Worm (Caenorhabditis elegans): ENCODE measurements around the gene clhm-1.

Gene clhm-1

DNA sequence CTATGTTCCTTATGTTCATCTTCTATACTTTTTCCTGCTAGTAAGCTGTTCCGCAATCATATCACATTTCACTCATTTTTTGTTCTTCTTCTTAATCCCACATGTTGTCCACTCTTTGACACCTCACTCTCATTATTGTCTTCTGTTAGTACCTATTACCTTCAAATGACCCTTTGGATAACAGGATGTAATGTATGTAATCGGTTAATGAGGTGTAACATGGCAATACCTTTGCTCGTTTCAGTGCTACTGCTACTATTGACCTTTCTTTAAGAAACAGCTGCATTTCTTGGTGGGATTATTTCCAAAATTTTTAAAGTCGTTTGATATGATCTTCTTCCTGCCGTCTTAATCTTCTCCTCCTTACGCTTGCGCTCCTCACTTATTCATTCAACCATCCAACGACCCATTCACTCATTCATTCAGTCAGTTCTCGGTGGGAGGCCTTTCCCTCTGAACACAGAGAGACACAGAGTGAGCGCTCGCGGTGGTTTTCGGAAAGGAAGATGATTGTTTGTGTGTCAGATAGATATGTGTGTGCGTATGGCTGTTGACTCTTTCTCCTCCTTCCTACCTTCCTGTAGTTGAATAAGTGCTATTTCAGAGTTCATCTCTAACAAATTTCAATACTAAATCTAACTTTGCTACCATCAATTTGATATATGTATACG, 39.1 kb downstream of the clhm-1 start:
- TF ChIP-seq scrt-1 (GFP tag; IDR thresholded peaks at IDR 0.05) (no peak), ets-7 (tag; optimal IDR thresholded peaks at IDR 0.05) (peak; percentile 12), hmg-4 (GFP tag; optimal IDR thresholded peaks at IDR 0.05) (peak; percentile 77), ceh-36 (tag; optimal IDR thresholded peaks at IDR 0.05) (peak; percentile 83), sea-1 (GFP tag; conservative IDR thresholded peaks at IDR 0.05) (0 out of 2 replicates have a peak, but pooled peaks have one; percentile 44)

DNA sequence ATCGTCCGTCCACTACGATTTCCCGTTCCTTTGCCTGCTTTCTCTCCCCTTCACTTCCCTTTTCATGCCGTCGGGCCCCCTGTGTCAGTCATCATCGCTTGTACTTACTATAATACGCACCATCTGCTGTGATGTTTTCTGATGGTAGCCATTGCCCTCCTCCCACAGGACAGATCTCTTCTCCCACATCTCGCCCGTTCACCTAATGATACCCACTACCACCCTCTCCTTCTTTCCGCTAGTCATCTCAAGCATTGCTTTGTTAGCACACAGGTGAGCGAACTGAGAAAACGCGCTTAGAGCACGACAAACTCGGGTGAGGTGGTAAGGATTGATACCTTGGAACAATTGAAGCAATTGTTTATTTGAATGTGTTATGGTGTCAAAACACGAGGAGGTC, 39.9 kb downstream of the clhm-1 start:
- TF ChIP-seq hmg-4 (GFP tag; optimal IDR thresholded peaks at IDR 0.05) (peak; percentile 57), ama-1 (optimal IDR thresholded peaks at IDR 0.05) (no peak), ceh-36 (tag; optimal IDR thresholded peaks at IDR 0.05) (peak; percentile 40)

- TF ChIP-seq tbx-37 (GFP tag; conservative IDR thresholded peaks at IDR 0.05) (no peak), ceh-36 (tag; optimal IDR thresholded peaks at IDR 0.05) (peak; percentile 45), F13C5.2 (tag; optimal IDR thresholded peaks at IDR 0.05) (no peak)
These were observed 40.8 kb downstream of the clhm-1 start for ce11 chrII:6830012-6830411.

DNA sequence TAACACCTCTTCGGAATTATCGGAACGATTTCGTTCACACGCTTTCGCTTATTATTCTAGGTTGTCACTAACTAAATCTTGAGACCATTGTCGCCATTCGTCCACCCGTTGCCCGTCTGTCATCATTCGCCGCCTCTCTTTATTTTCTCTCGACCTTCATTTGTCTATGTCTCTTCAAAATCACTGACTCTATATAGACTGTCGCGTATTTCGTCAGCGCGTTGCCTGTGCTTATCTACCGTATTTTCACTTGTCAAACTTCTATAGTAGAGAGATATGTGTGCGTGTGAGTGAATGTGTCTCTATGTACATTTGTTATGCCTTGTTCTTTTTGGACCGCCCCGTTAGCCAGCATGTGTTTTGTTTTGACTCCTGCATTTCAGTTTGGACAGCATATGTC, 41.7 kb downstream of the clhm-1 start:
- TF ChIP-seq flt-1 (GFP tag; IDR thresholded peaks at IDR 0.05) = no peak
- TF ChIP-seq ceh-36 (tag; optimal IDR thresholded peaks at IDR 0.05) = no peak
- no peak for TF ChIP-seq aly-1 (tag; optimal IDR thresholded peaks at IDR 0.05)

ce11 chrII:6828073-6828900, 42.5 kb downstream of the clhm-1 start:
- TF ChIP-seq aly-1 (tag; optimal IDR thresholded peaks at IDR 0.05) (no peak), scrt-1 (GFP tag; IDR thresholded peaks at IDR 0.05) (no peak), F13C5.2 (tag; optimal IDR thresholded peaks at IDR 0.05) (no peak), tra-4 (tag; optimal IDR thresholded peaks at IDR 0.05) (no peak), pes-1 (GFP tag; IDR thresholded peaks at IDR 0.05) (no peak), ama-1 (optimal IDR thresholded peaks at IDR 0.05) (no peak), ets-7 (tag; optimal IDR thresholded peaks at IDR 0.05) (no peak), ceh-13 (GFP tag; optimal IDR thresholded peaks at IDR 0.05) (no peak), tbx-37 (GFP tag; conservative IDR thresholded peaks at IDR 0.05) (0 out of 2 replicates have a peak, but pooled peaks have one; percentile 35), sea-1 (GFP tag; conservative IDR thresholded peaks at IDR 0.05) (no peak), ceh-36 (tag; optimal IDR thresholded peaks at IDR 0.05) (peak; percentile 50), hmg-4 (GFP tag; optimal IDR thresholded peaks at IDR 0.05) (peak; percentile 43), tbx-11 (GFP tag; IDR thresholded peaks at IDR 0.05) (no peak), flt-1 (GFP tag; IDR thresholded peaks at IDR 0.05) (no peak), hmbx-1 (tag; optimal IDR thresholded peaks at IDR 0.05) (no peak), hnd-1 (tag; optimal IDR thresholded peaks at IDR 0.05) (no peak), B0310.2 (tag; optimal IDR thresholded peaks at IDR 0.05) (no peak)

DNA sequence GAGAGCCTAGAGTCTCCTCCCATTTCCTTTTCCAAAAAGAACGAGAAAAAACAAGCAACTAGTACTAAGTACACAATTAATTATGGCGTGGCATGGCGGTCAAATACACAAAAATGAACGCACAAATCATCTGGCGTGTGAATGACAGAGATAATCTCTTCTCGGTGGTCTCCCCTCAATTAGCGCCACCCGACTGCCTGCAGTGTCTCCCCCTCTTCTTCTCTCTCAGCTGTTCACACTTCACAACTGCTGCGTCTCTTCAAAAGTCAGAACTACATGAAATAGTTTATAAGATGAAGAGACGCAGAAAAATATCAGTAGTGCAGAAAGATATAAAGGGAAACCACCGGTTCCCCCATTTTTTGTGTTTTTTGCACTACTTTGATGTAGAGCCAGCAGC, 43.4 kb downstream of the clhm-1 start:
- TF ChIP-seq aly-1 (tag; optimal IDR thresholded peaks at IDR 0.05) (no peak), tra-4 (tag; optimal IDR thresholded peaks at IDR 0.05) (no peak), tbx-11 (GFP tag; IDR thresholded peaks at IDR 0.05) (no peak), hmg-4 (GFP tag; optimal IDR thresholded peaks at IDR 0.05) (peak; percentile 30), tbx-37 (GFP tag; conservative IDR thresholded peaks at IDR 0.05) (no peak), F13C5.2 (tag; optimal IDR thresholded peaks at IDR 0.05) (no peak), ceh-13 (GFP tag; optimal IDR thresholded peaks at IDR 0.05) (no peak), ceh-36 (tag; optimal IDR thresholded peaks at IDR 0.05) (peak; percentile 88), scrt-1 (GFP tag; IDR thresholded peaks at IDR 0.05) (no peak), ama-1 (optimal IDR thresholded peaks at IDR 0.05) (no peak), B0310.2 (tag; optimal IDR thresholded peaks at IDR 0.05) (no peak), flt-1 (GFP tag; IDR thresholded peaks at IDR 0.05) (no peak)

ce11 chrII:6826726-6827125, 44.1 kb downstream of the clhm-1 start:
- no peak for TF ChIP-seq flt-1 (GFP tag; IDR thresholded peaks at IDR 0.05)
- TF ChIP-seq ceh-36 (tag; optimal IDR thresholded peaks at IDR 0.05) = no peak
- TF ChIP-seq hmg-4 (GFP tag; optimal IDR thresholded peaks at IDR 0.05) = no peak
- no peak for TF ChIP-seq hnd-1 (tag; optimal IDR thresholded peaks at IDR 0.05)
- TF ChIP-seq hmbx-1 (tag; optimal IDR thresholded peaks at IDR 0.05) = no peak
- TF ChIP-seq F13C5.2 (tag; optimal IDR thresholded peaks at IDR 0.05) = no peak
- TF ChIP-seq tra-4 (tag; optimal IDR thresholded peaks at IDR 0.05) = no peak

DNA sequence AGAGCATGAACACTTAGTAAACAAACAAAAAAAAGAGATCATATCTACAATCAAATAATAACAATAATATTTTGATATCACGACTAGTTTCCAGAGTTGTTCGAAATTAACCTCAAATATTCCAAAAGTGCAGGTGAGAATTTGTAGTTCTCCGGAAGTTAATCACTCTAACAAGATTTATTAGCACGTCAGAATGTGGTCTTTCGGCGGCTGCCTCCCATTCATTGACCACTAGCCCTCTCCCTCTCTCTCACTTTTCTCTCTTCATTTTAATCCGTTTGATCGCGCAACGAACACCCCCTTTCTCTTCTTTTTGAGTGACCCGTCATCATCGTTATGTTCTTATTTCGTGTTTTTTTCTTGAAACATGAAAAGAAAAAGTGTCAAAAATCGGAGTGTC, 45.1 kb downstream of the clhm-1 start:
- TF ChIP-seq ceh-36 (tag; optimal IDR thresholded peaks at IDR 0.05) (peak; percentile 68), hmg-4 (GFP tag; optimal IDR thresholded peaks at IDR 0.05) (peak; percentile 42), flt-1 (GFP tag; IDR thresholded peaks at IDR 0.05) (peak; percentile 38; the same call in 1 of the 2 replicates), scrt-1 (GFP tag; IDR thresholded peaks at IDR 0.05) (no peak)
